Worm (Caenorhabditis elegans) whole organism, young adult: ENCODE measurements around the gene srv-29.

Experiments used
- B0261.1 ChIP-seq: sonication (generic microtip); optimal IDR thresholded peaks from 2 replicates; lab custom pipeline; 2016; ENCODE audit warnings: mild to moderate bottlenecking, missing genetic modification characterization, moderate library complexity, missing compliant biosample characterization
- B0336.3 ChIP-seq: fragments of 200-800 bp; sonication (Bioruptor generic); IDR thresholded peaks from 2 replicates; pipeline ENCODE4 v1.3.6; 2022; ENCODE audit warnings: missing genetic modification characterization, missing compliant biosample characterization
- C17E4.6 ChIP-seq: fragments of 200-800 bp; sonication (Bioruptor generic); IDR thresholded peaks from 2 replicates; pipeline ENCODE4 v1.3.6; 2022; ENCODE audit warnings: missing genetic modification reagents, missing genetic modification characterization, missing compliant biosample characterization
- F57A8.1 ChIP-seq: fragments of 200-800 bp; sonication (Bioruptor generic); optimal IDR thresholded peaks from 2 replicates; lab custom pipeline; 2018; ENCODE audit warnings: mild to moderate bottlenecking, missing genetic modification characterization, moderate library complexity, missing compliant biosample characterization
- F57C9.4 ChIP-seq: sonication (generic microtip); optimal IDR thresholded peaks from 2 replicates; lab custom pipeline; 2017; ENCODE audit warnings: mild to moderate bottlenecking, missing genetic modification characterization, missing compliant biosample characterization
- K12H6.12 ChIP-seq: fragments of 200-800 bp; sonication (Bioruptor generic); optimal IDR thresholded peaks from 2 replicates; lab custom pipeline; 2018; ENCODE audit warnings: mild to moderate bottlenecking, missing genetic modification characterization, missing compliant biosample characterization
- Y67H2A.10 ChIP-seq: fragments of 200-800 bp; sonication (Bioruptor generic); conservative IDR thresholded peaks from 2 replicates; pipeline ENCODE4 v1.3.6; 2022; ENCODE audit warnings: missing genetic modification reagents, missing genetic modification characterization, missing compliant biosample characterization
- akir-1 ChIP-seq: fragments of 200-800 bp; sonication (Bioruptor generic); optimal IDR thresholded peaks from 2 replicates; lab custom pipeline; 2018; ENCODE audit warnings: mild to moderate bottlenecking, missing genetic modification characterization, moderate library complexity, missing compliant biosample characterization
- aptf-3 ChIP-seq: fragments of 200-800 bp; sonication (Bioruptor generic); IDR thresholded peaks from 2 replicates; pipeline ENCODE4 v1.3.6; 2022; ENCODE audit warnings: missing genetic modification characterization, missing compliant biosample characterization
- ceh-27 ChIP-seq: fragments of 200-800 bp; sonication (Bioruptor generic); optimal IDR thresholded peaks from 2 replicates; lab custom pipeline; 2018; ENCODE audit warnings: mild to moderate bottlenecking, missing genetic modification characterization, moderate library complexity, missing compliant biosample characterization
- dpff-1 ChIP-seq: sonication (generic microtip); optimal IDR thresholded peaks from 2 replicates; lab custom pipeline; 2017; ENCODE audit warnings: mild to moderate bottlenecking, missing genetic modification characterization, missing compliant biosample characterization
- efl-1 ChIP-seq: fragments of 150-350 bp; optimal IDR thresholded peaks from 2 replicates; lab custom pipeline; 2014; ENCODE audit warnings: missing biosample characterization, missing genetic modification reagents, missing genetic modification characterization
- ekl-4 ChIP-seq: fragments of 200-800 bp; sonication (Bioruptor generic); IDR thresholded peaks from 2 replicates; pipeline ENCODE4 v1.3.6; 2022; ENCODE audit warnings: missing genetic modification reagents, missing genetic modification characterization, missing compliant biosample characterization
- gei-17 ChIP-seq: fragments of 200-800 bp; sonication (Bioruptor generic); optimal IDR thresholded peaks from 2 replicates; lab custom pipeline; 2018; ENCODE audit warnings: mild to moderate bottlenecking, missing genetic modification characterization, missing compliant biosample characterization
- him-1 ChIP-seq: sonication (generic microtip); optimal IDR thresholded peaks from 2 replicates; lab custom pipeline; 2016; ENCODE audit warnings: missing genotype, missing genetic modification reagents, missing genetic modification characterization, missing compliant biosample characterization
- hlh-26 ChIP-seq: fragments of 200-800 bp; sonication (Bioruptor generic); conservative IDR thresholded peaks from 2 replicates; pipeline ENCODE4 v1.3.6; 2022; ENCODE audit warnings: missing genetic modification reagents, missing genetic modification characterization, missing compliant biosample characterization
- hmg-1.2 ChIP-seq: fragments of 200-800 bp; sonication (Bioruptor generic); IDR thresholded peaks from 2 replicates; pipeline ENCODE4 v1.3.6; 2022; ENCODE audit warnings: missing genetic modification reagents, missing genetic modification characterization, missing compliant biosample characterization
- hsf-1 ChIP-seq: fragments of 200-800 bp; sonication (Bioruptor generic); IDR thresholded peaks from 2 replicates; pipeline ENCODE4 v1.3.6; 2022; ENCODE audit warnings: missing genetic modification reagents, missing genetic modification characterization, missing compliant biosample characterization
- lag-1 ChIP-seq: fragments of 200-800 bp; sonication (Bioruptor generic); IDR thresholded peaks from 2 replicates; pipeline ENCODE4 v1.3.6; 2022; ENCODE audit warnings: missing genetic modification reagents, missing genetic modification characterization, missing compliant biosample characterization
- lsl-1 ChIP-seq: fragments of 200-800 bp; sonication (Bioruptor generic); optimal IDR thresholded peaks from 2 replicates; lab custom pipeline; 2018; ENCODE audit warnings: mild to moderate bottlenecking, missing genetic modification characterization, moderate library complexity, missing compliant biosample characterization
- nhr-80 ChIP-seq: sonication (generic microtip); optimal IDR thresholded peaks from 2 replicates; lab custom pipeline; 2016; ENCODE audit warnings: missing genetic modification characterization, missing compliant biosample characterization
- pha-4 ChIP-seq: fragments of 150-350 bp; sonication (generic microtip); optimal IDR thresholded peaks from 2 replicates; lab custom pipeline; 2014; ENCODE audit warnings: missing biosample characterization, missing genetic modification reagents, missing genetic modification characterization
- rcor-1 ChIP-seq: fragments of 200-800 bp; sonication (Bioruptor generic); IDR thresholded peaks from 2 replicates; pipeline ENCODE4 v1.3.6; 2022; ENCODE audit warnings: missing genetic modification reagents, missing genetic modification characterization, missing compliant biosample characterization
- repo-1 ChIP-seq: sonication (generic microtip); optimal IDR thresholded peaks from 2 replicates; lab custom pipeline; 2017; ENCODE audit warnings: mild to moderate bottlenecking, missing genetic modification characterization, missing compliant biosample characterization
- sea-2 ChIP-seq: fragments of 200-800 bp; sonication (Bioruptor generic); IDR thresholded peaks from 2 replicates; pipeline ENCODE4 v1.3.6; 2022; ENCODE audit warnings: missing genetic modification characterization, missing compliant biosample characterization
- snpc-1.1 ChIP-seq: sonication (generic microtip); optimal IDR thresholded peaks from 2 replicates; lab custom pipeline; 2017; ENCODE audit warnings: missing genetic modification characterization, mild to moderate bottlenecking, missing compliant biosample characterization, antibody characterized with exemption, moderate library complexity, missing genotype, missing genetic modification reagents; ENCODE audit not compliant: insufficient read depth
- snpc-4 ChIP-seq, 5 experiments: fragments of 150-350 bp in 1 of 5; sonication (generic microtip) in 4 of 5; optimal IDR thresholded peaks; 2 replicates each; lab custom pipeline; 2014 to 2018; ENCODE audit warnings: missing genetic modification characterization in 5 of 5, missing biosample characterization in 3 of 5, antibody characterized with exemption in 2 of 5, mild to moderate bottlenecking in 2 of 5, missing compliant biosample characterization in 2 of 5, missing genotype in 2 of 5, moderate library complexity in 2 of 5, missing genetic modification reagents in 1 of 5
- sptf-2 ChIP-seq: fragments of 200-800 bp; sonication (Bioruptor generic); optimal IDR thresholded peaks from 2 replicates; lab custom pipeline; 2018; ENCODE audit warnings: mild to moderate bottlenecking, missing genetic modification characterization, missing compliant biosample characterization
- unc-62 ChIP-seq: fragments of 150-350 bp; optimal IDR thresholded peaks from 2 replicates; lab custom pipeline; 2014; ENCODE audit warnings: missing biosample characterization, missing genetic modification reagents, missing genetic modification characterization
- zfh-2 ChIP-seq: fragments of 200-800 bp; sonication (Bioruptor generic); conservative IDR thresholded peaks from 2 replicates; pipeline ENCODE4 v1.3.6; 2022; ENCODE audit warnings: missing genetic modification reagents, missing genetic modification characterization, missing compliant biosample characterization
- zim-3 ChIP-seq: sonication (generic microtip); optimal IDR thresholded peaks from 2 replicates; lab custom pipeline; 2017; ENCODE audit warnings: mild to moderate bottlenecking, missing genetic modification characterization, moderate library complexity, missing compliant biosample characterization
- ztf-22 ChIP-seq: fragments of 200-800 bp; sonication (Bioruptor generic); optimal IDR thresholded peaks from 2 replicates; lab custom pipeline; 2018; ENCODE audit warnings: mild to moderate bottlenecking, missing genetic modification characterization, moderate library complexity, missing compliant biosample characterization
- ztf-26 ChIP-seq: sonication (generic microtip); optimal IDR thresholded peaks from 2 replicates; lab custom pipeline; 2017; ENCODE audit warnings: missing genetic modification characterization, missing compliant biosample characterization

Gene srv-29

DNA sequence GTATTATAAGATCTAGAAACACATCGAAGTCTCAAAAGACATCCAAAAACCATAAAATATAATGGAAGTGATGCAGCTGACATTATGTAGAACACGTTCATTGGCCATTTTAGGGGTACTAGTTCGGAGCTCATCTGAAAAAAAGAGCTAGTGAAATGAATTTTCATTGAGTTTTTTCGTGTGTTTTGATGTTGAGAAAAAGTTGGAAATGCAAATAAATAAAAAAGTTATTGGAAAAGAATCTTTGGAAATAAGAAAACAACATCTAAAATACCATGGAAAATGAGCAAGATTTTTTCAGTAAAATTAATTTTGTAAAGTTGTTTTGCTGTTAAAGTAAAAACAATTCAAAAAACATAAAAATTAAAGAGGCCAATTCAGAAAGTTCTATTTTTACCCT, 24.3 kb upstream of the srv-29 start, which contains the start of gene srv-24:
Gene srv-24 (minus strand): TSS at position 101 of the 400 bp plus-strand sequence.
- no peak for TF ChIP-seq hlh-26 (GFP tag; lab: Robert Waterston, UW)
- TF ChIP-seq unc-62 (GFP tag; lab: Kevin White, UChicago), result no peak
- TF ChIP-seq rcor-1 (GFP tag; lab: Robert Waterston, UW), result no peak
- no peak for TF ChIP-seq nhr-80 (tag; lab: Kevin White, UChicago)
- no peak for TF ChIP-seq efl-1
- no peak for TF ChIP-seq gei-17
- TF ChIP-seq sea-2 (GFP tag; lab: Robert Waterston, UW), result no peak
- no peak for TF ChIP-seq Y67H2A.10 (GFP tag; lab: Robert Waterston, UW)
- TF ChIP-seq snpc-1.1 (tag; lab: Kevin White, UChicago), result no peak
- TF ChIP-seq B0336.3 (GFP tag; lab: Robert Waterston, UW), result no peak
- no peak for TF ChIP-seq ztf-26 (tag; lab: Kevin White, UChicago)
- TF ChIP-seq him-1 (tag; lab: Kevin White, UChicago), result no peak
- no peak for TF ChIP-seq F57A8.1 (GFP tag; lab: Kevin White, UChicago)
- TF ChIP-seq K12H6.12 (tag; lab: Kevin White, UChicago), result no peak
- TF ChIP-seq repo-1 (tag; lab: Kevin White, UChicago), result no peak
- TF ChIP-seq snpc-4 (GFP tag; optimal IDR thresholded peaks at IDR 0.05; lab: Kevin White, UChicago), result no peak
- TF ChIP-seq snpc-4 (tag; optimal IDR thresholded peaks at IDR 0.05; lab: Kevin White, UChicago), result no peak
- TF ChIP-seq akir-1 (GFP tag; lab: Kevin White, UChicago), result no peak

DNA sequence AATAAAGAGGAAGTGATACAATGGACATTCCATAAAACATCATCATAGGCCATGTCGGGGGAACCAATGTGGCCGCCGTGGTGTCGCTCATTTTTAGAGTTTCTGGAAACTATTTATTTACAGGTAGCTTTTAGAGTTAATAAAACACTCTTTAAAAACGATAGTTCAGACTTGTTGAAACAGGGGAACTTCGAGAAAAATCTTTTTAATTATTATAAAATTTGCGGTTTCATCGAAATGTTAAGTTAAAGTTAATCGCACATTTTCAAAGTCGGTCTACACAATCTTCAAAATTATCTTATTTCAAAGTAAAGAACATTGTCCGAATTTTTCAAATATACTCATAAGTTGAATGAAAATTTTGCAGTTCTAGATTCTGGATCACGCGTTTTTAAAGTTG, 17.9 kb upstream of the srv-29 start, which contains the start of gene ops-1:
Gene ops-1 (minus strand): TSS at position 101 of the 400 bp plus-strand sequence.
- TF ChIP-seq dpff-1 (tag; lab: Kevin White, UChicago), result no peak
- TF ChIP-seq hmg-1.2 (GFP tag; lab: Robert Waterston, UW), result no peak
- TF ChIP-seq zim-3 (tag; lab: Kevin White, UChicago), result no peak
- TF ChIP-seq ekl-4, result no peak
- TF ChIP-seq pha-4 (tag; lab: Kevin White, UChicago), result no peak
- no peak for TF ChIP-seq nhr-80 (tag; lab: Kevin White, UChicago)
- TF ChIP-seq aptf-3 (GFP tag; lab: Robert Waterston, UW), result no peak
- no peak for TF ChIP-seq zfh-2 (GFP tag; lab: Robert Waterston, UW)
- TF ChIP-seq hsf-1 (GFP tag; lab: Robert Waterston, UW), result no peak
- TF ChIP-seq lag-1 (GFP tag; lab: Robert Waterston, UW), result no peak
- no peak for TF ChIP-seq unc-62 (GFP tag; lab: Kevin White, UChicago)
- TF ChIP-seq Y67H2A.10 (GFP tag; lab: Robert Waterston, UW), result no peak
- no peak for TF ChIP-seq sptf-2 (GFP tag; lab: Kevin White, UChicago)
- no peak for TF ChIP-seq lsl-1 (GFP tag; lab: Kevin White, UChicago)
- no peak for TF ChIP-seq F57C9.4 (tag; lab: Kevin White, UChicago)
- no peak for TF ChIP-seq ztf-22 (GFP tag; lab: Kevin White, UChicago)
- no peak for TF ChIP-seq ceh-27 (GFP tag; lab: Kevin White, UChicago)
- TF ChIP-seq B0261.1 (tag; lab: Kevin White, UChicago), result no peak
- TF ChIP-seq C17E4.6 (GFP tag; lab: Robert Waterston, UW), result no peak
- no peak for TF ChIP-seq hlh-26 (GFP tag; lab: Robert Waterston, UW)
- TF ChIP-seq, all 124 proteins: peak for 0

DNA sequence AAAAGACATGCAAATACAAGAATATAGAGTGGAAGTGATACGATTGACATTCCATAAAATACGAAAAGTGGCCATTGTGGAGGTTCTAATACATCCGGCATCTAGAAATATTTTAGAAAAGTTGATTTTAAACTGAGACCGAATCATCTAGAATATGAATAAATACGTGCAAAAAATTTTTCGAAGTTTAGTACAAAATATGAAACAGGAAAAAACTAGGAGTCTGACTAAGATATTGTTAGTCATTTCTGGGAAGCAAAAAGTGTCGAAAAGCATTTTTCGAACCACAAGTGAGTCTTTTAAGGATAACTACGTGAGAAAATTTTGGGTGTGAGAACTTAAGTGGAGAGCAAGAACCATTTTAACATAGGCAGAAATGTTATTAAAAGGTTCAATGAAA, 15.7 kb upstream of the srv-29 start, which contains the start of gene srv-32:
Gene srv-32 (minus strand): TSS at position 101 of the 400 bp plus-strand sequence.
- no peak for TF ChIP-seq him-1 (tag; lab: Kevin White, UChicago)
- TF ChIP-seq F57A8.1 (GFP tag; lab: Kevin White, UChicago), result no peak
- TF ChIP-seq Y67H2A.10 (GFP tag; lab: Robert Waterston, UW), result no peak
